Worm (Caenorhabditis elegans) whole organism, mixed stage, embryonic: ENCODE results near the gene srbc-37.

Experiments used
- blmp-1 ChIP-seq: fragments of 150-350 bp; optimal IDR thresholded peaks from 2 replicates; lab custom pipeline; 2014; ENCODE audit warnings: missing biosample characterization, missing genetic modification characterization
- ces-1 ChIP-seq: fragments of 150-350 bp; optimal IDR thresholded peaks from 2 replicates; lab custom pipeline; 2014; ENCODE audit warnings: missing biosample characterization, missing genetic modification reagents, missing genetic modification characterization
- nhr-28 ChIP-seq: fragments of 150-350 bp; optimal IDR thresholded peaks from 2 replicates; lab custom pipeline; 2014; ENCODE audit warnings: missing biosample characterization, missing genetic modification characterization
- pha-4 ChIP-seq: fragments of 150-350 bp; optimal IDR thresholded peaks from 2 replicates; lab custom pipeline; 2018; ENCODE audit warnings: missing biosample characterization, missing genetic modification reagents, missing genetic modification characterization

ce11 chrV:671342-671741 lies 31.0 kb upstream of the srbc-37 start, which contains the start of gene sru-24:
- no peak for TF ChIP-seq ces-1
- TF ChIP-seq pha-4 (tag; lab: Kevin White, UChicago), result no peak
- no peak for TF ChIP-seq nhr-28 (tag; lab: Kevin White, UChicago)
- no peak for TF ChIP-seq blmp-1
